Worm (Caenorhabditis elegans) whole organism, midembryonic: Measurements from ENCODE around the gene emb-27.

Experiments used
- T22C8.4 ChIP-seq: fragments of 200-800 bp; sonication (Bioruptor generic); IDR thresholded peaks from 2 replicates; pipeline ENCODE4 v1.3.6; 2022; ENCODE audit warnings: missing genetic modification characterization, missing compliant biosample characterization
- cog-1 ChIP-seq: sonication (generic microtip); optimal IDR thresholded peaks from 2 replicates; lab custom pipeline; 2016; ENCODE audit warnings: missing genetic modification characterization, missing compliant biosample characterization
- flt-1 ChIP-seq: fragments of 200-800 bp; sonication (Bioruptor generic); IDR thresholded peaks from 2 replicates; pipeline ENCODE4 v1.3.6; 2022; ENCODE audit warnings: missing genetic modification characterization, missing compliant biosample characterization
- klf-2 ChIP-seq: fragments of 200-800 bp; sonication (Bioruptor generic); conservative IDR thresholded peaks from 2 replicates; pipeline ENCODE4 v1.3.6; 2022; ENCODE audit warnings: missing genetic modification reagents, missing genetic modification characterization, missing compliant biosample characterization
- med-1 ChIP-seq: sonication (generic microtip); optimal IDR thresholded peaks from 2 replicates; lab custom pipeline; 2017; ENCODE audit warnings: missing genetic modification characterization, mild to moderate bottlenecking, missing compliant biosample characterization, antibody characterized with exemption, missing genetic modification reagents; ENCODE audit not compliant: insufficient read depth
- ref-1 ChIP-seq: fragments of 200-800 bp; sonication (Bioruptor generic); conservative IDR thresholded peaks from 2 replicates; pipeline ENCODE4 v1.3.6; 2022; ENCODE audit warnings: missing genetic modification reagents, missing genetic modification characterization, missing compliant biosample characterization
- tab-1 ChIP-seq: fragments of 200-800 bp; sonication (Bioruptor generic); IDR thresholded peaks from 2 replicates; pipeline ENCODE4 v1.3.6; 2022; ENCODE audit warnings: missing genetic modification characterization, missing compliant biosample characterization
- ztf-23 ChIP-seq: fragments of 200-800 bp; sonication (Bioruptor generic); IDR thresholded peaks from 2 replicates; pipeline ENCODE4 v1.3.6; 2022; ENCODE audit warnings: missing genetic modification reagents, missing genetic modification characterization, missing compliant biosample characterization
- ztf-29 ChIP-seq: fragments of 200-800 bp; sonication (Bioruptor generic); IDR thresholded peaks from 2 replicates; pipeline ENCODE4 v1.3.6; 2022; ENCODE audit warnings: missing genetic modification reagents, missing genetic modification characterization, missing compliant biosample characterization

The emb-27 gene

ce11 chrII:8137379-8137778 lies 24.6 kb downstream of the emb-27 start:
- TF ChIP-seq cog-1 (tag; lab: Kevin White, UChicago) (peak; percentile 32), flt-1 (GFP tag; lab: Robert Waterston, UW) (no peak), med-1 (GFP tag; lab: Kevin White, UChicago) (no peak), klf-2 (GFP tag; lab: Robert Waterston, UW) (no peak), tab-1 (GFP tag; lab: Robert Waterston, UW) (no peak), ztf-29 (GFP tag; lab: Robert Waterston, UW) (no peak), T22C8.4 (no peak), ref-1 (GFP tag; lab: Robert Waterston, UW) (no peak), ztf-23 (GFP tag; lab: Robert Waterston, UW) (0 out of 2 replicates have a peak, but pooled peaks have one; percentile 32)

ce11 chrII:8136818-8137217 lies 25.2 kb downstream of the emb-27 start, which contains the start of gene ctns-1:
Gene ctns-1 (minus strand): TSS chrII:8136918.
- TF ChIP-seq flt-1 (GFP tag; lab: Robert Waterston, UW), result no peak
- no peak for TF ChIP-seq ref-1 (GFP tag; lab: Robert Waterston, UW)
- TF ChIP-seq cog-1 (tag; lab: Kevin White, UChicago), result no peak
- no peak for TF ChIP-seq klf-2 (GFP tag; lab: Robert Waterston, UW)
- TF ChIP-seq tab-1 (GFP tag; lab: Robert Waterston, UW), result no peak
- no peak for TF ChIP-seq ztf-23 (GFP tag; lab: Robert Waterston, UW)
- TF ChIP-seq T22C8.4, result no peak
- TF ChIP-seq ztf-29 (GFP tag; lab: Robert Waterston, UW), result no peak
- TF ChIP-seq med-1 (GFP tag; lab: Kevin White, UChicago), result no peak

ce11 chrII:8135953-8136352 lies 26.0 kb downstream of the emb-27 start:
- TF ChIP-seq cog-1 (tag; lab: Kevin White, UChicago) (no peak), klf-2 (GFP tag; lab: Robert Waterston, UW) (no peak), tab-1 (GFP tag; lab: Robert Waterston, UW) (no peak), T22C8.4 (no peak), med-1 (GFP tag; lab: Kevin White, UChicago) (no peak), ref-1 (GFP tag; lab: Robert Waterston, UW) (no peak), flt-1 (GFP tag; lab: Robert Waterston, UW) (no peak), ztf-23 (GFP tag; lab: Robert Waterston, UW) (no peak), ztf-29 (GFP tag; lab: Robert Waterston, UW) (no peak)

ce11 chrII:8131413-8131966 lies 30.5 kb downstream of the emb-27 start:
- TF ChIP-seq cog-1 (tag; lab: Kevin White, UChicago), result no peak
- TF ChIP-seq flt-1 (GFP tag; lab: Robert Waterston, UW), result 0 out of 2 replicates have a peak, but pooled peaks have one; percentile 5
- TF ChIP-seq med-1 (GFP tag; lab: Kevin White, UChicago), result no peak
- TF ChIP-seq ref-1 (GFP tag; lab: Robert Waterston, UW), result no peak
- TF ChIP-seq ztf-23 (GFP tag; lab: Robert Waterston, UW), result no peak
- TF ChIP-seq tab-1 (GFP tag; lab: Robert Waterston, UW), result 0 out of 2 replicates have a peak, but pooled peaks have one; percentile 25
- no peak for TF ChIP-seq klf-2 (GFP tag; lab: Robert Waterston, UW)
- TF ChIP-seq T22C8.4, result no peak

ce11 chrII:8130792-8131191 lies 31.2 kb downstream of the emb-27 start:
- TF ChIP-seq cog-1 (tag; lab: Kevin White, UChicago) (no peak), ztf-29 (GFP tag; lab: Robert Waterston, UW) (no peak), flt-1 (GFP tag; lab: Robert Waterston, UW) (no peak), ref-1 (GFP tag; lab: Robert Waterston, UW) (no peak), T22C8.4 (no peak), tab-1 (GFP tag; lab: Robert Waterston, UW) (no peak), med-1 (GFP tag; lab: Kevin White, UChicago) (no peak), klf-2 (GFP tag; lab: Robert Waterston, UW) (no peak), ztf-23 (GFP tag; lab: Robert Waterston, UW) (no peak)

- TF ChIP-seq flt-1 (GFP tag; lab: Robert Waterston, UW), result no peak
- TF ChIP-seq tab-1 (GFP tag; lab: Robert Waterston, UW), result no peak
- TF ChIP-seq ztf-23 (GFP tag; lab: Robert Waterston, UW), result no peak
- no peak for TF ChIP-seq med-1 (GFP tag; lab: Kevin White, UChicago)
- TF ChIP-seq klf-2 (GFP tag; lab: Robert Waterston, UW), result no peak
- TF ChIP-seq cog-1 (tag; lab: Kevin White, UChicago), result no peak
- no peak for TF ChIP-seq ztf-29 (GFP tag; lab: Robert Waterston, UW)
- TF ChIP-seq ref-1 (GFP tag; lab: Robert Waterston, UW), result no peak
These were observed 32.4 kb downstream of the emb-27 start, which contains the start of gene ulp-4 for ce11 chrII:8129495-8130010. Gene ulp-4 (plus strand): TSS chrII:8129960.

- TF ChIP-seq flt-1 (GFP tag; lab: Robert Waterston, UW) (no peak), T22C8.4 (no peak), ztf-29 (GFP tag; lab: Robert Waterston, UW) (no peak), cog-1 (tag; lab: Kevin White, UChicago) (no peak)
These were observed 33.0 kb downstream of the emb-27 start for ce11 chrII:8129040-8129387.

- TF ChIP-seq flt-1 (GFP tag; lab: Robert Waterston, UW) (0 out of 2 replicates have a peak, but pooled peaks have one; percentile 33), ztf-29 (GFP tag; lab: Robert Waterston, UW) (no peak), tab-1 (GFP tag; lab: Robert Waterston, UW) (0 out of 2 replicates have a peak, but pooled peaks have one; percentile 49), cog-1 (tag; lab: Kevin White, UChicago) (no peak), T22C8.4 (no peak), ztf-23 (GFP tag; lab: Robert Waterston, UW) (peak; percentile 72), ref-1 (GFP tag; lab: Robert Waterston, UW) (no peak)
These were observed 33.5 kb downstream of the emb-27 start for ce11 chrII:8128273-8129039.
